Worm (Caenorhabditis elegans) whole organism, midembryonic: ENCODE results near the gene ZK1290.13.

Source experiments
- klf-2 ChIP-seq: fragments of 200-800 bp; sonication (Bioruptor generic); conservative IDR thresholded peaks from 2 replicates; pipeline ENCODE4 v1.3.6; 2022; ENCODE audit warnings: missing genetic modification reagents, missing genetic modification characterization, missing compliant biosample characterization
- med-1 ChIP-seq: sonication (generic microtip); optimal IDR thresholded peaks from 2 replicates; lab custom pipeline; 2017; ENCODE audit warnings: missing genetic modification characterization, mild to moderate bottlenecking, missing compliant biosample characterization, antibody characterized with exemption, missing genetic modification reagents; ENCODE audit not compliant: insufficient read depth
- ztf-23 ChIP-seq: fragments of 200-800 bp; sonication (Bioruptor generic); IDR thresholded peaks from 2 replicates; pipeline ENCODE4 v1.3.6; 2022; ENCODE audit warnings: missing genetic modification reagents, missing genetic modification characterization, missing compliant biosample characterization

DNA sequence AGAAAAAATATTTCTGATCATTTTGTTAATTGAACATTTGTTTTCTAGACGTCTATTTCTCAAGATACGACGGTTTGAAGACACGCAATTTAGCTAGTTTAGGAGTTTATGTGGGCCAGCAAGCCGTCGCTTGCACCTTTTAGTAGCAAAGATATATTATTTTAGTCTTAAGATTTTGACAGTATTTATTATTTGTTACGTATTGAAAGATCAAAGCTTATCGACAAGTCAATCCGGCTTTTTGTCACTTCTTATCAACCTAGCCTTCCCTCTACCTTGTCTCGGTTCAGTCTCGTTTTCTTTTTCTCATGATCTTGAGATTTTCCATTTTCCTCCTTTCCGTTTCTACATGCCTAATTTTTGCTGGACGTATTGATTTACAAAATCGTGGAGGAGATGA is 39.3 kb downstream of the ZK1290.13 start, which contains the start of gene F35D2.2:
- TF ChIP-seq klf-2 (no peak), med-1 (GFP tag; lab: Kevin White, UChicago) (no peak), ztf-23 (GFP tag; lab: Robert Waterston, UW) (no peak)
